Fruit fly (Drosophila melanogaster) whole organism, embryonic: ENCODE data around the gene CG2129.

Experiments
- Adf1 ChIP-seq: fragments of 200-800 bp; sonication (Bioruptor generic); IDR thresholded peaks from 2 replicates; pipeline ENCODE4 v1.3.6; 2022; ENCODE audit warnings: missing biosample characterization, missing genetic modification characterization
- Atf6 ChIP-seq: fragments of 200-800 bp; sonication (Bioruptor generic); IDR thresholded peaks from 2 replicates; pipeline ENCODE4 v1.3.6; 2022; ENCODE audit warnings: missing biosample characterization, missing genetic modification characterization
- CG10462 ChIP-seq: fragments of 200-800 bp; sonication (Bioruptor generic); optimal IDR thresholded peaks from 2 replicates; lab custom pipeline; 2016; ENCODE audit warnings: missing biosample characterization, missing genetic modification characterization
- CG11085 ChIP-seq: fragments of 200-800 bp; sonication (Bioruptor generic); IDR thresholded peaks from 2 replicates; pipeline ENCODE4 v1.3.6; 2022; ENCODE audit warnings: missing biosample characterization, missing genetic modification characterization
- CG11093 ChIP-seq: fragments of 200-800 bp; sonication (Bioruptor generic); IDR thresholded peaks from 3 replicates; pipeline ENCODE4 v1.3.6; 2022; ENCODE audit warnings: missing biosample characterization, missing genetic modification characterization
- CG12659 ChIP-seq: fragments of 200-800 bp; sonication (Bioruptor generic); optimal IDR thresholded peaks from 3 replicates; lab custom pipeline; 2017; ENCODE audit warnings: mild to moderate bottlenecking, missing biosample characterization, missing genetic modification reagents, missing genetic modification characterization
- CG15696 ChIP-seq: fragments of 200-800 bp; sonication (Bioruptor generic); optimal IDR thresholded peaks from 2 replicates; lab custom pipeline; 2019; ENCODE audit warnings: missing biosample characterization, mild to moderate bottlenecking, missing genetic modification characterization, moderate library complexity
- CG18619 ChIP-seq: fragments of 200-800 bp; sonication (Bioruptor generic); optimal IDR thresholded peaks from 3 replicates; lab custom pipeline; 2017; ENCODE audit warnings: missing biosample characterization, mild to moderate bottlenecking, missing genetic modification characterization
- CG2120 ChIP-seq: fragments of 200-800 bp; sonication (Bioruptor generic); optimal IDR thresholded peaks from 3 replicates; lab custom pipeline; 2016; ENCODE audit warnings: missing biosample characterization, missing genetic modification characterization
- CG30431 ChIP-seq: fragments of 200-800 bp; sonication (Bioruptor generic); optimal IDR thresholded peaks from 2 replicates; lab custom pipeline; 2017; ENCODE audit warnings: missing biosample characterization, missing genetic modification characterization
- CG3065 ChIP-seq: fragments of 200-800 bp; sonication (Bioruptor generic); optimal IDR thresholded peaks from 2 replicates; lab custom pipeline; 2016; ENCODE audit warnings: missing biosample characterization, missing genetic modification characterization
- CG31365 ChIP-seq: fragments of 200-800 bp; sonication (Bioruptor generic); optimal IDR thresholded peaks from 2 replicates; lab custom pipeline; 2018; ENCODE audit warnings: missing biosample characterization, mild to moderate bottlenecking, missing genetic modification characterization
- CG3847 ChIP-seq: fragments of 200-800 bp; sonication (Bioruptor generic); IDR thresholded peaks from 2 replicates; pipeline ENCODE4 v1.3.6; 2022; ENCODE audit warnings: missing biosample characterization, missing genetic modification characterization
- CG4282 ChIP-seq: fragments of 200-800 bp; sonication (Bioruptor generic); optimal IDR thresholded peaks from 2 replicates; lab custom pipeline; 2016; ENCODE audit warnings: missing biosample characterization, missing genetic modification characterization
- CG5245 ChIP-seq: fragments of 200-800 bp; sonication (Bioruptor generic); optimal IDR thresholded peaks from 3 replicates; lab custom pipeline; 2016; ENCODE audit warnings: missing biosample characterization, missing genetic modification characterization
- CG6175 ChIP-seq: fragments of 200-800 bp; sonication (Bioruptor generic); IDR thresholded peaks from 3 replicates; pipeline ENCODE4 v1.3.6; 2022; ENCODE audit warnings: missing biosample characterization, missing genetic modification characterization
- CG7745 ChIP-seq: fragments of 200-800 bp; sonication (Bioruptor generic); optimal IDR thresholded peaks from 2 replicates; lab custom pipeline; 2018; ENCODE audit warnings: missing biosample characterization, mild to moderate bottlenecking, missing genetic modification characterization, moderate library complexity
- CG8089 ChIP-seq: fragments of 200-800 bp; sonication (Bioruptor generic); optimal IDR thresholded peaks from 3 replicates; lab custom pipeline; 2016; ENCODE audit warnings: missing biosample characterization, missing genetic modification characterization
- CG9609 ChIP-seq: fragments of 200-800 bp; sonication (Bioruptor generic); optimal IDR thresholded peaks from 3 replicates; lab custom pipeline; 2016; ENCODE audit warnings: missing biosample characterization, missing genetic modification characterization
- CG9876 ChIP-seq: fragments of 200-800 bp; sonication (Bioruptor generic); optimal IDR thresholded peaks from 2 replicates; lab custom pipeline; 2016; ENCODE audit warnings: missing biosample characterization, missing genetic modification characterization
- CoRest ChIP-seq: fragments of 200-800 bp; sonication (Bioruptor generic); optimal IDR thresholded peaks from 3 replicates; lab custom pipeline; 2018; ENCODE audit warnings: missing biosample characterization, mild to moderate bottlenecking, missing genetic modification characterization, moderate library complexity
- Dip3 ChIP-seq: fragments of 200-800 bp; sonication (Bioruptor generic); optimal IDR thresholded peaks from 3 replicates; lab custom pipeline; 2016; ENCODE audit warnings: missing biosample characterization, missing genetic modification characterization
- ERR ChIP-seq: fragments of 200-800 bp; sonication (Bioruptor generic); optimal IDR thresholded peaks from 2 replicates; lab custom pipeline; 2016; ENCODE audit warnings: missing biosample characterization, missing genetic modification characterization
- H2.0 ChIP-seq: fragments of 200-800 bp; sonication (Bioruptor generic); IDR thresholded peaks from 2 replicates; pipeline ENCODE4 v1.3.6; 2022; ENCODE audit warnings: missing biosample characterization, missing genetic modification characterization
- Hmx ChIP-seq: fragments of 200-800 bp; sonication (Bioruptor generic); optimal IDR thresholded peaks from 2 replicates; lab custom pipeline; 2016; ENCODE audit warnings: missing biosample characterization, missing genetic modification characterization
- Max ChIP-seq: fragments of 200-800 bp; sonication (Bioruptor generic); optimal IDR thresholded peaks from 2 replicates; lab custom pipeline; 2016; ENCODE audit warnings: missing biosample characterization, mild to moderate bottlenecking, missing genetic modification characterization
- Meics ChIP-seq: fragments of 200-800 bp; sonication (Bioruptor generic); optimal IDR thresholded peaks from 2 replicates; lab custom pipeline; 2017; ENCODE audit warnings: missing biosample characterization, mild to moderate bottlenecking, missing genetic modification characterization
- Neu2 ChIP-seq: fragments of 200-800 bp; sonication (Bioruptor generic); optimal IDR thresholded peaks from 3 replicates; lab custom pipeline; 2016; ENCODE audit warnings: missing biosample characterization, missing genetic modification characterization, borderline replicate concordance
- Oli ChIP-seq: fragments of 200-800 bp; sonication (Bioruptor generic); optimal IDR thresholded peaks from 2 replicates; lab custom pipeline; 2018; ENCODE audit warnings: missing biosample characterization, mild to moderate bottlenecking, missing genetic modification characterization, moderate library complexity
- Optix ChIP-seq: fragments of 200-800 bp; sonication (Bioruptor generic); IDR thresholded peaks from 3 replicates; pipeline ENCODE4 v1.3.6; 2022; ENCODE audit warnings: missing biosample characterization, missing genetic modification characterization
- Sin3A ChIP-seq: fragments of >200 bp; optimal IDR thresholded peaks from 2 replicates; lab custom pipeline; 2018
- Sox102F ChIP-seq: fragments of 200-800 bp; sonication (Bioruptor generic); optimal IDR thresholded peaks from 2 replicates; lab custom pipeline; 2018; ENCODE audit warnings: missing biosample characterization, mild to moderate bottlenecking, missing genetic modification characterization, moderate library complexity
- Sry-β ChIP-seq: fragments of 200-800 bp; sonication (Bioruptor generic); optimal IDR thresholded peaks from 2 replicates; lab custom pipeline; 2018; ENCODE audit warnings: missing biosample characterization, mild to moderate bottlenecking, missing genetic modification characterization, moderate library complexity
- al ChIP-seq: fragments of 200-800 bp; sonication (Bioruptor generic); IDR thresholded peaks from 2 replicates; pipeline ENCODE4 v1.3.6; 2022; ENCODE audit warnings: missing biosample characterization, missing genetic modification characterization
- amos ChIP-seq: fragments of 200-800 bp; sonication (Bioruptor generic); IDR thresholded peaks from 2 replicates; pipeline ENCODE4 v1.3.6; 2022; ENCODE audit warnings: missing biosample characterization, missing genetic modification characterization; ENCODE audit not compliant: partially characterized antibody
- chm ChIP-seq: fragments of 200-800 bp; sonication (Bioruptor generic); IDR thresholded peaks from 2 replicates; pipeline ENCODE4 v1.3.6; 2022; ENCODE audit warnings: missing biosample characterization, missing genetic modification characterization
- croc ChIP-seq: fragments of 200-800 bp; sonication (Bioruptor generic); conservative IDR thresholded peaks from 3 replicates; pipeline ENCODE4 v1.3.6; 2022; ENCODE audit warnings: missing biosample characterization, missing genetic modification characterization
- dpn ChIP-seq, 2 experiments: fragments of 200-800 bp; sonication (Bioruptor generic); optimal IDR thresholded peaks; 3 replicates each; lab custom pipeline; 2016; ENCODE audit warnings: missing biosample characterization in 2 of 2, missing genetic modification characterization in 2 of 2
- exex ChIP-seq: fragments of 200-800 bp; sonication (Bioruptor generic); optimal IDR thresholded peaks from 4 replicates; lab custom pipeline; 2018; ENCODE audit warnings: missing biosample characterization, mild to moderate bottlenecking, missing genetic modification characterization, moderate library complexity
- fd102C ChIP-seq: fragments of 200-800 bp; sonication (Bioruptor generic); optimal IDR thresholded peaks from 2 replicates; lab custom pipeline; 2018; ENCODE audit warnings: missing biosample characterization, mild to moderate bottlenecking, missing genetic modification characterization, moderate library complexity
- her ChIP-seq: fragments of 200-800 bp; sonication (Bioruptor generic); optimal IDR thresholded peaks from 2 replicates; lab custom pipeline; 2016; ENCODE audit warnings: missing biosample characterization, missing genetic modification characterization
- nerfin-1 ChIP-seq: fragments of 200-800 bp; sonication (Bioruptor generic); optimal IDR thresholded peaks from 3 replicates; lab custom pipeline; 2019; ENCODE audit warnings: missing biosample characterization, mild to moderate bottlenecking, missing genetic modification characterization, moderate library complexity
- odd ChIP-seq: fragments of 200-800 bp; sonication (Bioruptor generic); optimal IDR thresholded peaks from 2 replicates; lab custom pipeline; 2017; ENCODE audit warnings: missing biosample characterization, mild to moderate bottlenecking, missing genetic modification characterization
- pita ChIP-seq: fragments of 200-800 bp; sonication (Bioruptor generic); optimal IDR thresholded peaks from 2 replicates; lab custom pipeline; 2017; ENCODE audit warnings: missing biosample characterization, mild to moderate bottlenecking, missing genetic modification characterization
- prd ChIP-seq, 3 experiments: fragments of >200 bp in 2 of 3; fragments of 200-800 bp in 1 of 3; sonication (Bioruptor generic) in 1 of 3; optimal IDR thresholded peaks in 2 of 3; IDR thresholded peaks in 1 of 3; 2 replicates in 2 of 3; 3 replicates in 1 of 3; pipeline versions ENCODE4 v1.3.6 to Lab custom; 2017 to 2022; ENCODE audit warnings: missing biosample characterization in 1 of 3, missing genetic modification characterization in 1 of 3
- pros ChIP-seq: fragments of 200-800 bp; sonication (Bioruptor generic); optimal IDR thresholded peaks from 3 replicates; lab custom pipeline; 2019; ENCODE audit warnings: missing biosample characterization, mild to moderate bottlenecking, missing genetic modification characterization, moderate library complexity
- stc ChIP-seq: fragments of 200-800 bp; sonication (Bioruptor generic); IDR thresholded peaks from 2 replicates; pipeline ENCODE4 v1.3.6; 2022; ENCODE audit warnings: missing biosample characterization, missing genetic modification characterization
- ttk ChIP-seq: fragments of 200-800 bp; sonication (Bioruptor generic); IDR thresholded peaks from 2 replicates; pipeline ENCODE4 v2.1.2; 2022; ENCODE audit warnings: missing biosample characterization, missing genetic modification characterization
- twi ChIP-seq: fragments of 200-800 bp; optimal IDR thresholded peaks from 2 replicates; lab custom pipeline; 2019; ENCODE audit warnings: missing biosample characterization, mild to moderate bottlenecking, missing genetic modification characterization, moderate library complexity
- wek ChIP-seq: fragments of 200-800 bp; sonication (Bioruptor generic); optimal IDR thresholded peaks from 3 replicates; lab custom pipeline; 2018; ENCODE audit warnings: missing biosample characterization, mild to moderate bottlenecking, missing genetic modification characterization, moderate library complexity
- zf30C ChIP-seq: fragments of 200-800 bp; sonication (Bioruptor generic); optimal IDR thresholded peaks from 3 replicates; lab custom pipeline; 2018; ENCODE audit warnings: missing biosample characterization, mild to moderate bottlenecking, missing genetic modification characterization

CG2129 gene

DNA sequence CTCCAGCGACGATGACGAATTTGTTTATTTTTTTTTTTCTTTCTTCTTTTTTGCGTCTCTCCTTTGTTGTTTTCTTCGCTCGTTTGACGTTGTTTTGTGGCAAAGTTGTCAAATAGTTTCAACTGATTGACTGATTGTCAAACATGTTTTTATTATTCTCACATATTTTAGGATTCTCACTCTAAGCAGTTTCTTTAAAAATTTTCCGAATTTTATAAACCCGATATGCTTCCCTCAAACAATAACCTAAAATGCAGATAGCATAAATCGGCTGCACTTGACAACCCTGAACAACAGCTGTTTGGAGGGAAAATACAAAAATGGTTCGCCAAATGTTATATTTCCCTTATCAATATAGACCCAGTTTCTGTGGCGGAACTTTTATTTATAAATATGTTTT lies 2.1 kb upstream of the CG2129 start, which contains the start of gene CG17982 (continued):
- TF ChIP-seq Max = peak; percentile 65
- TF ChIP-seq CG11093 (GFP tag; lab: Robert Waterston, UW) = peak; percentile 44; the same call in 1 of the 3 replicates
- TF ChIP-seq CG30431 (GFP tag; lab: Kevin White, UChicago) = peak; percentile 12
- peak; percentile 53 for TF ChIP-seq croc (GFP tag; lab: Robert Waterston, UW)
- TF ChIP-seq Adf1 (GFP tag; lab: Robert Waterston, UW) = 0 out of 2 replicates have a peak, but pooled peaks have one; percentile 31
- peak; percentile 70 for TF ChIP-seq ERR (GFP tag; lab: Kevin White, UChicago)
- TF ChIP-seq CG8089 (GFP tag; lab: Kevin White, UChicago) = peak; percentile 72
- no peak for TF ChIP-seq CG7745 (tag; lab: Kevin White, UChicago)
- peak; percentile 51 for TF ChIP-seq CG5245 (GFP tag; lab: Kevin White, UChicago)
- TF ChIP-seq al (GFP tag; lab: Robert Waterston, UW) = peak; percentile 71
- peak; percentile 86 for TF ChIP-seq CoRest (tag; lab: Kevin White, UChicago)
- peak; percentile 73 for TF ChIP-seq odd
- TF ChIP-seq Meics = peak; percentile 84
- peak; percentile 98 for TF ChIP-seq CG2120
- peak; percentile 11 for TF ChIP-seq Sry-β (GFP tag; lab: Kevin White, UChicago)
- peak; percentile 35 for TF ChIP-seq wek (GFP tag; lab: Kevin White, UChicago)
- TF ChIP-seq dpn (GFP tag; optimal IDR thresholded peaks at IDR 0.05; lab: Kevin White, UChicago) = peak; percentile 80 to 83
- TF ChIP-seq Atf6 (GFP tag; lab: Robert Waterston, UW) = peak; percentile 84
- TF ChIP-seq CG15696 (tag; lab: Kevin White, UChicago) = peak; percentile 77
- TF ChIP-seq Oli (tag; lab: Kevin White, UChicago) = peak; percentile 73
- peak; percentile 81 for TF ChIP-seq CG3847 (GFP tag; lab: Robert Waterston, UW)
- TF ChIP-seq CG31365 (tag; lab: Kevin White, UChicago) = peak; percentile 56
- peak; percentile 74 for TF ChIP-seq stc (GFP tag; lab: Robert Waterston, UW)
- peak; percentile 69 for TF ChIP-seq CG4282 (GFP tag; lab: Kevin White, UChicago)
- no peak for TF ChIP-seq prd (optimal IDR thresholded peaks at IDR 0.05; lab: Kevin White, UChicago)
- peak; percentile 81 for TF ChIP-seq prd (GFP tag; IDR thresholded peaks at IDR 0.05; lab: Robert Waterston, UW)
- TF ChIP-seq Neu2 (GFP tag; lab: Kevin White, UChicago) = no peak
- no peak for TF ChIP-seq pita (GFP tag; lab: Kevin White, UChicago)
- peak; percentile 7 for TF ChIP-seq zf30C (GFP tag; lab: Kevin White, UChicago)
- peak; percentile 81 for TF ChIP-seq nerfin-1 (tag; lab: Kevin White, UChicago)
- TF ChIP-seq Optix = peak; percentile 69; the same call in 2 of the 3 replicates
- TF ChIP-seq Sin3A (lab: Kevin White, UChicago) = no peak
- peak; percentile 84 for TF ChIP-seq Dip3 (GFP tag; lab: Kevin White, UChicago)
- TF ChIP-seq Sox102F (GFP tag; lab: Kevin White, UChicago) = peak; percentile 89
- TF ChIP-seq ttk = peak; percentile 68
- peak; percentile 88 for TF ChIP-seq her (GFP tag; lab: Kevin White, UChicago)
- TF ChIP-seq H2.0 = peak; percentile 79
- peak; percentile 53 for TF ChIP-seq Hmx (GFP tag; lab: Kevin White, UChicago)
- TF ChIP-seq pros = peak; percentile 3
- TF ChIP-seq CG11085 = peak; percentile 64
- no peak for TF ChIP-seq fd102C (GFP tag; lab: Kevin White, UChicago)
- peak; percentile 62 for TF ChIP-seq CG9876 (GFP tag; lab: Kevin White, UChicago)
- no peak; the same call in 1 of the 2 replicates for TF ChIP-seq amos
- TF ChIP-seq CG3065 (GFP tag; lab: Kevin White, UChicago) = peak; percentile 2
- TF ChIP-seq CG12659 (GFP tag; lab: Kevin White, UChicago) = peak; percentile 87
- TF ChIP-seq twi (tag; lab: Kevin White, UChicago) = peak; percentile 66
- peak; percentile 77 for TF ChIP-seq CG18619 (GFP tag; lab: Kevin White, UChicago)
- no peak for TF ChIP-seq exex (tag; lab: Kevin White, UChicago)
- peak; percentile 66; the same call in 1 of the 2 replicates for TF ChIP-seq chm (GFP tag; lab: Robert Waterston, UW)
- TF ChIP-seq CG9609 = peak; percentile 76
- TF ChIP-seq CG10462 (GFP tag; lab: Kevin White, UChicago) = peak; percentile 48
- TF ChIP-seq CG6175 (GFP tag; lab: Robert Waterston, UW) = 0 out of 3 replicates have a peak, but pooled peaks have one; percentile 38
